Worm (Caenorhabditis elegans) whole organism, mixed stage, embryonic: ENCODE results near the gene smg-3.

Source experiments
- bed-3 ChIP-seq: fragments of 200-800 bp; sonication (Bioruptor generic); optimal IDR thresholded peaks from 3 replicates; lab custom pipeline; 2018; ENCODE audit warnings: mild to moderate bottlenecking, missing genetic modification characterization, moderate library complexity, missing compliant biosample characterization
- blmp-1 ChIP-seq: fragments of 150-350 bp; optimal IDR thresholded peaks from 2 replicates; lab custom pipeline; 2014; ENCODE audit warnings: missing biosample characterization, missing genetic modification characterization
- ceh-43 ChIP-seq: fragments of 200-800 bp; sonication (Bioruptor generic); optimal IDR thresholded peaks from 2 replicates; lab custom pipeline; 2018; ENCODE audit warnings: mild to moderate bottlenecking, missing genetic modification characterization, moderate library complexity, missing compliant biosample characterization
- elt-1 ChIP-seq: sonication (generic microtip); optimal IDR thresholded peaks from 2 replicates; lab custom pipeline; 2017; ENCODE audit warnings: missing genetic modification characterization, mild to moderate bottlenecking, missing compliant biosample characterization, antibody characterized with exemption, moderate library complexity, borderline replicate concordance; ENCODE audit not compliant: insufficient read depth
- ham-2 ChIP-seq: fragments of 200-800 bp; sonication (Bioruptor generic); optimal IDR thresholded peaks from 2 replicates; lab custom pipeline; 2018; ENCODE audit warnings: mild to moderate bottlenecking, missing genetic modification characterization, missing compliant biosample characterization
- lin-13 ChIP-seq: fragments of 150-350 bp; optimal IDR thresholded peaks from 2 replicates; lab custom pipeline; 2014; ENCODE audit warnings: missing biosample characterization, missing genetic modification characterization
- lin-32 ChIP-seq: fragments of 200-800 bp; sonication (Bioruptor generic); optimal IDR thresholded peaks from 2 replicates; lab custom pipeline; 2018; ENCODE audit warnings: mild to moderate bottlenecking, missing genetic modification characterization, missing compliant biosample characterization
- lsy-2 ChIP-seq: fragments of 150-350 bp; optimal IDR thresholded peaks from 2 replicates; lab custom pipeline; 2014; ENCODE audit warnings: missing biosample characterization, missing genetic modification characterization
- nhr-237 ChIP-seq: fragments of 150-350 bp; optimal IDR thresholded peaks from 2 replicates; lab custom pipeline; 2014; ENCODE audit warnings: missing biosample characterization, missing genetic modification characterization
- nhr-76 ChIP-seq: sonication (generic microtip); optimal IDR thresholded peaks from 2 replicates; lab custom pipeline; 2017; ENCODE audit warnings: missing biosample characterization, missing genetic modification characterization
- snpc-4 ChIP-seq: fragments of 150-350 bp; optimal IDR thresholded peaks from 2 replicates; lab custom pipeline; 2014; ENCODE audit warnings: missing biosample characterization, missing genetic modification characterization
- unc-39 ChIP-seq: fragments of 150-350 bp; optimal IDR thresholded peaks from 2 replicates; lab custom pipeline; 2014; ENCODE audit warnings: missing biosample characterization, missing genetic modification characterization

ce11 chrIV:6395190-6395589 is 22.3 kb upstream of the smg-3 start:
- TF ChIP-seq nhr-76 (tag; lab: Kevin White, UChicago) (no peak), lsy-2 (tag; lab: Kevin White, UChicago) (no peak), nhr-237 (tag; lab: Kevin White, UChicago) (no peak), snpc-4 (tag; lab: Kevin White, UChicago) (no peak), blmp-1 (tag; lab: Kevin White, UChicago) (no peak), elt-1 (no peak), bed-3 (GFP tag; lab: Kevin White, UChicago) (no peak), lin-13 (tag; lab: Kevin White, UChicago) (no peak), lin-32 (GFP tag; lab: Kevin White, UChicago) (no peak), ham-2 (GFP tag; lab: Kevin White, UChicago) (no peak), ceh-43 (GFP tag; lab: Kevin White, UChicago) (no peak), unc-39 (tag; lab: Kevin White, UChicago) (no peak)
